Fruit fly (Drosophila melanogaster): Measurements from ENCODE around the gene eIF1A.
A peak's percentile ranks its signal among the peaks of the same experiment; 100 is the strongest.

Gene eIF1A

DNA sequence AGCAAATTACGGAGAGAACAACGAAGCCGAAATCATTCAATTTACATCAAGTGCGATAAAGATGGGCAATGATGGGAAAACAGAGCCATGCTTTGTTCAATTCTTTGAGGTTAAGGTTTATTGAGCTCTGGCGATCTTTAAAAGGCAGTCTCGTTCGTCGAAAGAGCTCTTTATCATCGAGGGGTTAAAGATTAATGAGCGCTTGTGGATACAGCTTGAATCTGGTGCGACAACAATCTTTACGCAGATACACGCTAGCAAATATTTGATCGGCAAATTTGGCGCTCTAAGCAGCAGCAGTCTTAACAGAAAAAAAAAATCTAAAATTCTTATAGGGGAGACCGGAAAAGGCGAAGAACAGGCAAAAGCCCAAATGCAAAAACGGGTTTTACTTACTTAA, 21.6 kb downstream of the eIF1A start (continued):
- no peak for TF ChIP-seq CG1024 (GFP tag; IDR thresholded peaks at IDR 0.05)
- TF ChIP-seq slbo (GFP tag; IDR thresholded peaks at IDR 0.05), result no peak
- TF ChIP-seq Rfx (GFP tag; IDR thresholded peaks at IDR 0.05), result peak; percentile 30; the same call in 1 of the 2 replicates
- no peak for TF ChIP-seq ro (GFP tag; IDR thresholded peaks at IDR 0.05)
- no peak for TF ChIP-seq Dad (GFP tag; optimal IDR thresholded peaks at IDR 0.05)
- peak; percentile 23 for TF ChIP-seq CG12769 (tag; optimal IDR thresholded peaks at IDR 0.05)
- no peak for TF ChIP-seq CG10431 (GFP tag; optimal IDR thresholded peaks at IDR 0.05)
- TF ChIP-seq CG10654 (GFP tag; optimal IDR thresholded peaks at IDR 0.05), result no peak
- no peak for TF ChIP-seq CG10543 (GFP tag; optimal IDR thresholded peaks at IDR 0.05)
- TF ChIP-seq Dip2 (GFP tag; IDR thresholded peaks at IDR 0.05), result no peak
- peak; percentile 29 for TF ChIP-seq CG2678 (tag; optimal IDR thresholded peaks at IDR 0.05)
- no peak for TF ChIP-seq Dp (GFP tag; optimal IDR thresholded peaks at IDR 0.05)
- TF ChIP-seq CG14441 (GFP tag; IDR thresholded peaks at IDR 0.05), result no peak
- TF ChIP-seq CG9727 (GFP tag; optimal IDR thresholded peaks at IDR 0.05), result peak; percentile 14
- no peak for TF ChIP-seq sima (GFP tag; optimal IDR thresholded peaks at IDR 0.05)
- peak; percentile 37 for TF ChIP-seq Fer3 (tag; optimal IDR thresholded peaks at IDR 0.05)
- TF ChIP-seq CG6765 (GFP tag; optimal IDR thresholded peaks at IDR 0.05), result peak; percentile 53
- no peak for TF ChIP-seq Pdp1 (GFP tag; optimal IDR thresholded peaks at IDR 0.05)
- TF ChIP-seq da (GFP tag; optimal IDR thresholded peaks at IDR 0.05), result no peak
- no peak for TF ChIP-seq H15 (GFP tag; IDR thresholded peaks at IDR 0.05)
- TF ChIP-seq insv (GFP tag; optimal IDR thresholded peaks at IDR 0.05), result no peak
- peak; percentile 1 for TF ChIP-seq CG7839 (tag; optimal IDR thresholded peaks at IDR 0.05)
- no peak for TF ChIP-seq CG31441 (GFP tag; IDR thresholded peaks at IDR 0.05)
- TF ChIP-seq zfh2 (GFP tag; optimal IDR thresholded peaks at IDR 0.05), result no peak
- no peak for TF ChIP-seq dm (GFP tag; optimal IDR thresholded peaks at IDR 0.05)
- no peak for TF ChIP-seq vvl (GFP tag; IDR thresholded peaks at IDR 0.05)
- no peak for TF ChIP-seq CG14667 (GFP tag; IDR thresholded peaks at IDR 0.05)
- TF ChIP-seq B-H2 (GFP tag; optimal IDR thresholded peaks at IDR 0.05), result peak; percentile 53
- no peak for TF ChIP-seq MBD-R2 (GFP tag; IDR thresholded peaks at IDR 0.05)
- TF ChIP-seq CG1603 (tag; optimal IDR thresholded peaks at IDR 0.05), result no peak
- no peak for TF ChIP-seq CG9215 (GFP tag; IDR thresholded peaks at IDR 0.05)
- TF ChIP-seq caup (GFP tag; optimal IDR thresholded peaks at IDR 0.05; ENCODE audit: severe bottlenecking), result peak; percentile 67
- no peak for TF ChIP-seq dan (GFP tag; IDR thresholded peaks at IDR 0.05)
- no peak for TF ChIP-seq CG11504 (tag; optimal IDR thresholded peaks at IDR 0.05)
- no peak for TF ChIP-seq fd64A (GFP tag; optimal IDR thresholded peaks at IDR 0.05)
- TF ChIP-seq repo (GFP tag; optimal IDR thresholded peaks at IDR 0.05), result no peak
- no peak for TF ChIP-seq CG2875 (GFP tag; optimal IDR thresholded peaks at IDR 0.05)
- TF ChIP-seq ttk (GFP tag; IDR thresholded peaks at IDR 0.05), result no peak
- TF ChIP-seq wek (GFP tag; optimal IDR thresholded peaks at IDR 0.05), result no peak
- no peak for TF ChIP-seq Bgb (GFP tag; IDR thresholded peaks at IDR 0.05; ENCODE audit: partially characterized antibody)
- no peak for TF ChIP-seq E2f1 (GFP tag; IDR thresholded peaks at IDR 0.05)
- TF ChIP-seq CG14710 (tag; optimal IDR thresholded peaks at IDR 0.05), result no peak
- no peak for TF ChIP-seq CG12104 (GFP tag; optimal IDR thresholded peaks at IDR 0.05)
- TF ChIP-seq CG12391 (tag; optimal IDR thresholded peaks at IDR 0.05), result no peak
- TF ChIP-seq emc (GFP tag; optimal IDR thresholded peaks at IDR 0.05), result no peak
- no peak for TF ChIP-seq CG15601 (tag; optimal IDR thresholded peaks at IDR 0.05)
- no peak for TF ChIP-seq HmgZ (tag; optimal IDR thresholded peaks at IDR 0.05)
- no peak for TF ChIP-seq dmrt99B (tag; optimal IDR thresholded peaks at IDR 0.05)
- no peak for TF ChIP-seq gsb (GFP tag; IDR thresholded peaks at IDR 0.05)
- TF ChIP-seq CG10147 (GFP tag; optimal IDR thresholded peaks at IDR 0.05), result no peak
- no peak for TF ChIP-seq CG14014 (GFP tag; IDR thresholded peaks at IDR 0.05)
- no peak for TF ChIP-seq CG7928 (GFP tag; optimal IDR thresholded peaks at IDR 0.05)
